Fruit fly (Drosophila melanogaster) whole organism, wandering third instar larva: ENCODE measurements around the gene tey.

Experiments used
- Abd-B ChIP-seq: fragments of >200 bp; optimal IDR thresholded peaks from 2 replicates; lab custom pipeline; 2017; ENCODE audit warnings: missing biosample characterization, missing genetic modification characterization
- CG32264 ChIP-seq: fragments of 200-800 bp; sonication (Bioruptor generic); optimal IDR thresholded peaks from 2 replicates; lab custom pipeline; 2016; ENCODE audit warnings: missing biosample characterization, missing genetic modification characterization
- CG9705 ChIP-seq: fragments of 200-800 bp; sonication (Bioruptor generic); optimal IDR thresholded peaks from 2 replicates; lab custom pipeline; 2018; ENCODE audit warnings: missing biosample characterization, mild to moderate bottlenecking, missing genetic modification characterization
- CrebA ChIP-seq: fragments of 200-800 bp; sonication (Bioruptor generic); optimal IDR thresholded peaks from 2 replicates; lab custom pipeline; 2016; ENCODE audit warnings: missing biosample characterization, mild to moderate bottlenecking, missing genetic modification characterization, borderline replicate concordance
- Dif ChIP-seq: fragments of 200-275, 200-300 bp; sonication (Bioruptor generic); optimal IDR thresholded peaks from 2 replicates; lab custom pipeline; 2018; ENCODE audit warnings: missing biosample characterization, missing genetic modification characterization; ENCODE audit not compliant: partially characterized antibody
- GATAd ChIP-seq: sonication (Bioruptor generic); optimal IDR thresholded peaks from 2 replicates; lab custom pipeline; 2016; ENCODE audit warnings: missing biosample characterization, missing genetic modification characterization
- HLH106 ChIP-seq: fragments of 200-800 bp; optimal IDR thresholded peaks from 3 replicates; lab custom pipeline; 2019; ENCODE audit warnings: missing biosample characterization, mild to moderate bottlenecking, missing genetic modification characterization, moderate library complexity
- Hnf4 ChIP-seq: fragments of 200-800 bp; sonication (Bioruptor generic); optimal IDR thresholded peaks from 2 replicates; lab custom pipeline; 2016; ENCODE audit warnings: missing biosample characterization, mild to moderate bottlenecking, missing genetic modification characterization
- Hr78 ChIP-seq: fragments of >200 bp; optimal IDR thresholded peaks from 2 replicates; lab custom pipeline; 2017; ENCODE audit warnings: missing biosample characterization, missing genetic modification characterization
- Jra ChIP-seq: sonication (Bioruptor generic); optimal IDR thresholded peaks from 2 replicates; lab custom pipeline; 2016; ENCODE audit warnings: missing biosample characterization, missing genetic modification characterization
- Mio ChIP-seq: sonication (Bioruptor generic); optimal IDR thresholded peaks from 2 replicates; lab custom pipeline; 2016; ENCODE audit warnings: missing biosample characterization, missing genetic modification characterization
- N ChIP-seq: fragments of >200 bp; optimal IDR thresholded peaks from 2 replicates; lab custom pipeline; 2018; ENCODE audit warnings: missing biosample characterization, missing external identifiers, missing genetic modification characterization
- OdsH ChIP-seq: fragments of 200-800 bp; sonication (Bioruptor generic); optimal IDR thresholded peaks from 2 replicates; lab custom pipeline; 2016; ENCODE audit warnings: missing biosample characterization, mild to moderate bottlenecking, missing genetic modification characterization
- Rel ChIP-seq, 2 experiments: fragments of 200-800 bp; sonication (Bioruptor generic) in 1 of 2; optimal IDR thresholded peaks; 2 replicates in 1 of 2; 3 replicates in 1 of 2; lab custom pipeline; 2016 to 2019; ENCODE audit warnings: mild to moderate bottlenecking in 2 of 2, missing biosample characterization in 2 of 2, missing genetic modification characterization in 2 of 2, moderate library complexity in 1 of 2
- Sp1 ChIP-seq: fragments of 200-800 bp; sonication (Bioruptor generic); optimal IDR thresholded peaks from 3 replicates; lab custom pipeline; 2019; ENCODE audit warnings: missing biosample characterization, mild to moderate bottlenecking, missing genetic modification characterization, moderate library complexity
- Vsx2 ChIP-seq: fragments of 200-300, 225-300 bp; sonication (Bioruptor generic); optimal IDR thresholded peaks from 2 replicates; lab custom pipeline; 2018; ENCODE audit warnings: missing biosample characterization, missing genetic modification characterization; ENCODE audit not compliant: partially characterized antibody
- br ChIP-seq: fragments of 200-800 bp; sonication (Bioruptor generic); optimal IDR thresholded peaks from 2 replicates; lab custom pipeline; 2016; ENCODE audit warnings: missing biosample characterization, missing genetic modification characterization
- dl ChIP-seq, 2 experiments: fragments of 175-275, 200-275 bp in 1 of 2; fragments of 200-275 bp in 1 of 2; sonication (Bioruptor generic); optimal IDR thresholded peaks; lab custom pipeline; 2018; ENCODE audit warnings: mild to moderate bottlenecking in 2 of 2, missing biosample characterization in 2 of 2, missing genetic modification characterization in 2 of 2, moderate library complexity in 2 of 2; ENCODE audit not compliant: partially characterized antibody in 2 of 2, insufficient read depth in 1 of 2
- dmrt93B ChIP-seq: fragments of 200-800 bp; sonication (Bioruptor generic); optimal IDR thresholded peaks from 2 replicates; lab custom pipeline; 2018; ENCODE audit warnings: missing biosample characterization, mild to moderate bottlenecking, missing genetic modification characterization
- dsf ChIP-seq: sonication (Bioruptor generic); optimal IDR thresholded peaks from 2 replicates; lab custom pipeline; 2016; ENCODE audit warnings: missing biosample characterization, missing genetic modification characterization, borderline replicate concordance
- ey ChIP-seq: fragments of 200-800 bp; sonication (Bioruptor generic); optimal IDR thresholded peaks from 2 replicates; lab custom pipeline; 2016; ENCODE audit warnings: missing biosample characterization, missing genetic modification characterization
- foxo ChIP-seq, 2 experiments: fragments of 200-800 bp; sonication (Bioruptor generic); optimal IDR thresholded peaks; 2 replicates in 1 of 2; 3 replicates in 1 of 2; lab custom pipeline; 2016 to 2017; ENCODE audit warnings: missing biosample characterization in 2 of 2, missing genetic modification characterization in 2 of 2
- fru ChIP-seq: fragments of 200-800 bp; sonication (Bioruptor generic); optimal IDR thresholded peaks from 3 replicates; lab custom pipeline; 2016; ENCODE audit warnings: missing biosample characterization, mild to moderate bottlenecking, missing genetic modification characterization
- jim ChIP-seq: fragments of 175-275, 200-325 bp; sonication (Bioruptor generic); optimal IDR thresholded peaks from 2 replicates; lab custom pipeline; 2016; ENCODE audit warnings: missing biosample characterization, mild to moderate bottlenecking, missing genetic modification characterization
- lola ChIP-seq: fragments of >200 bp; optimal IDR thresholded peaks from 2 replicates; lab custom pipeline; 2017; ENCODE audit warnings: missing biosample characterization, missing genetic modification characterization
- pan ChIP-seq: fragments of >200 bp; optimal IDR thresholded peaks from 2 replicates; lab custom pipeline; 2017
- rgr ChIP-seq: fragments of 200-800 bp; sonication (Bioruptor generic); optimal IDR thresholded peaks from 3 replicates; lab custom pipeline; 2016; ENCODE audit warnings: missing biosample characterization, mild to moderate bottlenecking, missing genetic modification characterization
- sage ChIP-seq: fragments of 200-800 bp; sonication (Bioruptor generic); optimal IDR thresholded peaks from 2 replicates; lab custom pipeline; 2016; ENCODE audit warnings: missing biosample characterization, mild to moderate bottlenecking, missing genetic modification characterization
- sv ChIP-seq: fragments of 200-800 bp; sonication (Bioruptor generic); optimal IDR thresholded peaks from 3 replicates; lab custom pipeline; 2016; ENCODE audit warnings: missing biosample characterization, missing genetic modification characterization
- tai ChIP-seq: sonication (Bioruptor generic); optimal IDR thresholded peaks from 2 replicates; lab custom pipeline; 2016; ENCODE audit warnings: missing biosample characterization, missing genetic modification characterization

The tey gene

dm6 chr3L:19612172-19612571, 51.7 kb downstream of the tey start, which contains the start of the genes Lon and PIG-F (continued):
- TF ChIP-seq Vsx2 (GFP tag; lab: Kevin White, UChicago), result no peak
- TF ChIP-seq Abd-B (GFP tag; lab: Kevin White, UChicago), result no peak
- TF ChIP-seq pan (lab: Kevin White, UChicago), result no peak
- TF ChIP-seq Hnf4, result peak; percentile 98
- TF ChIP-seq dmrt93B (GFP tag; lab: Kevin White, UChicago), result peak; percentile 99
- peak; percentile 98 for TF ChIP-seq ey (GFP tag; lab: Kevin White, UChicago)
- peak; percentile 92 for TF ChIP-seq Rel (GFP tag; optimal IDR thresholded peaks at IDR 0.05; lab: Kevin White, UChicago)
- peak; percentile 90 for TF ChIP-seq Rel (tag; optimal IDR thresholded peaks at IDR 0.05; lab: Kevin White, UChicago)
- peak; percentile 99 for TF ChIP-seq fru (GFP tag; lab: Kevin White, UChicago)
- peak; percentile 95 for TF ChIP-seq GATAd (GFP tag; lab: Kevin White, UChicago)
- TF ChIP-seq, all 38 proteins: peak for 25

dm6 chr3L:19605974-19606497, 57.9 kb downstream of the tey start, which contains the start of the genes lush and CG9372:
Gene lush (minus strand): TSS chr3L:19606090.
Gene CG9372 (plus strand): TSS chr3L:19606208.
- TF ChIP-seq CG32264 (GFP tag; lab: Kevin White, UChicago), result no peak
- no peak for TF ChIP-seq sv
- TF ChIP-seq foxo (GFP tag; optimal IDR thresholded peaks at IDR 0.05; lab: Kevin White, UChicago), result no peak
- no peak for TF ChIP-seq Hnf4
- TF ChIP-seq dl (GFP tag; optimal IDR thresholded peaks at IDR 0.05; lab: Kevin White, UChicago; ENCODE audit: insufficient read depth in 1 of 2, partially characterized antibody in 2 of 2), result no peak
- TF ChIP-seq HLH106 (tag; lab: Kevin White, UChicago), result no peak
- TF ChIP-seq N (GFP tag; lab: Kevin White, UChicago), result no peak
- no peak for TF ChIP-seq GATAd (GFP tag; lab: Kevin White, UChicago)
- TF ChIP-seq tai (GFP tag; lab: Kevin White, UChicago), result no peak
- TF ChIP-seq sage (GFP tag; lab: Kevin White, UChicago), result no peak
- no peak for TF ChIP-seq jim (GFP tag; lab: Kevin White, UChicago)
- TF ChIP-seq pan (lab: Kevin White, UChicago), result no peak
- TF ChIP-seq Abd-B (GFP tag; lab: Kevin White, UChicago), result no peak
- no peak for TF ChIP-seq Mio (GFP tag; lab: Kevin White, UChicago)
- no peak for TF ChIP-seq OdsH

dm6 chr3L:19601413-19601812, 62.5 kb downstream of the tey start, which contains the start of gene CG9368:
Gene CG9368 (plus strand): TSS chr3L:19601633.
- no peak for TF ChIP-seq Abd-B (GFP tag; lab: Kevin White, UChicago)
- no peak for TF ChIP-seq OdsH
- no peak for TF ChIP-seq jim (GFP tag; lab: Kevin White, UChicago)
- TF ChIP-seq Dif, result no peak
- TF ChIP-seq br (GFP tag; lab: Kevin White, UChicago), result no peak
- TF ChIP-seq CG32264 (GFP tag; lab: Kevin White, UChicago), result no peak
- TF ChIP-seq HLH106 (tag; lab: Kevin White, UChicago), result no peak
- TF ChIP-seq lola (GFP tag; lab: Kevin White, UChicago), result no peak
- no peak for TF ChIP-seq CG9705 (GFP tag; lab: Kevin White, UChicago)
- TF ChIP-seq Hr78 (GFP tag; lab: Kevin White, UChicago), result no peak
- no peak for TF ChIP-seq dsf
- TF ChIP-seq ey (GFP tag; lab: Kevin White, UChicago), result no peak
- no peak for TF ChIP-seq rgr
- no peak for TF ChIP-seq Jra (GFP tag; lab: Kevin White, UChicago)
- no peak for TF ChIP-seq Rel (GFP tag; optimal IDR thresholded peaks at IDR 0.05; lab: Kevin White, UChicago)
- no peak for TF ChIP-seq Rel (tag; optimal IDR thresholded peaks at IDR 0.05; lab: Kevin White, UChicago)
- TF ChIP-seq sv, result no peak
- no peak for TF ChIP-seq CrebA (GFP tag; lab: Kevin White, UChicago)
- TF ChIP-seq Sp1 (GFP tag; lab: Kevin White, UChicago), result no peak
- no peak for TF ChIP-seq tai (GFP tag; lab: Kevin White, UChicago)
